Fruit fly (Drosophila melanogaster) ovary, adult (tissue): Measurements from ENCODE around the gene CG14662.

Experiments
- CG17801 ChIP-seq: fragments of 200-800 bp; optimal IDR thresholded peaks from 2 replicates; lab custom pipeline; 2019; ENCODE audit warnings: missing biosample characterization, mild to moderate bottlenecking, missing genetic modification characterization, moderate library complexity; ENCODE audit not compliant: partially characterized antibody

The CG14662 gene

dm6 chr3R:4992227-4992737, 8.2 kb upstream of the CG14662 start:
- TF ChIP-seq CG17801 (GFP tag; lab: Kevin White, UChicago) = no peak

DNA sequence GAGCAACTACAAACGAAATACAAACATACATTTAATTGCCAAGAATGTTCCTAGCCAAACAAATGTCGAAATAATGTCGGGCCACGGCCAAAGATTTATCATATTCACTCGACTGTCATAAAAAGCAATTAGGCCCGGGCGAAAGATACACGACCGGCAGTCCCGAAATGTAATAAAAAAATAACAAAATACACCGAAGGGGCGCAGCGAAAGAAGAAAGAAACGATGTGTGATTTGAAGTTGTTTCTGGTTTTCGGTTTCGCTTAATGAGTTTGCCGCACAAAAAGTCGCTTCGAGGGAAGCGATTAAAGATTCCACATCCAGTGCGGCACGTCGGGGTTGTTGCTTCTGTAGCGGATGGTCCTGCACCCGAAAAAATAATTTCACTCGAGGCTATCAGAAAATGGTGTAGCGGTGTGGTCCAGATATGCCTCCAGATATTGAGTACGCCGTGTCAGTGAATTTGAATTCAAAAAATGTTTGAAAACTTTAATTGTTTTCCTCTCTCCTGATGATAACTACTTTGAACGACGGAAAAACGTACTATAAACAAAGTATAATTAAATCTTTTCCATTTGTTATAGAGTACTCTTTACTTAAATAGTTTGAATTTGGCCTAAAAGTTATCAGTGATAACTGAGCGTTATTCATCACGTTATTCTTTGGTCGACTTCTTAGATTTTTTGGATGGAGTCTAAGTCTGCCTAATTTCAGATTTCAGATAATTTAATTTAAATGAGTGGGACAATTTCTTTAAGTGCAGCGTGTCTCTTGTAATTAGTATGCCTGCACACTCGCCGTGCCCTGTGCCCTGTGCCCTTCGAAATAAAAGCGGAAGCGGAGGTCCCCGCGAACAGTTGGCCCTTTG, 5.4 kb upstream of the CG14662 start:
- TF ChIP-seq CG17801 (GFP tag; lab: Kevin White, UChicago) = no peak

dm6 chr3R:4987408-4987807, 3.4 kb upstream of the CG14662 start:
- no peak for TF ChIP-seq CG17801 (GFP tag; lab: Kevin White, UChicago)

dm6 chr3R:4986666-4987065, 2.6 kb upstream of the CG14662 start:
- TF ChIP-seq CG17801 (GFP tag; lab: Kevin White, UChicago) = no peak

dm6 chr3R:4984688-4985087, 656 bp upstream of the CG14662 start:
- no peak for TF ChIP-seq CG17801 (GFP tag; lab: Kevin White, UChicago)

DNA sequence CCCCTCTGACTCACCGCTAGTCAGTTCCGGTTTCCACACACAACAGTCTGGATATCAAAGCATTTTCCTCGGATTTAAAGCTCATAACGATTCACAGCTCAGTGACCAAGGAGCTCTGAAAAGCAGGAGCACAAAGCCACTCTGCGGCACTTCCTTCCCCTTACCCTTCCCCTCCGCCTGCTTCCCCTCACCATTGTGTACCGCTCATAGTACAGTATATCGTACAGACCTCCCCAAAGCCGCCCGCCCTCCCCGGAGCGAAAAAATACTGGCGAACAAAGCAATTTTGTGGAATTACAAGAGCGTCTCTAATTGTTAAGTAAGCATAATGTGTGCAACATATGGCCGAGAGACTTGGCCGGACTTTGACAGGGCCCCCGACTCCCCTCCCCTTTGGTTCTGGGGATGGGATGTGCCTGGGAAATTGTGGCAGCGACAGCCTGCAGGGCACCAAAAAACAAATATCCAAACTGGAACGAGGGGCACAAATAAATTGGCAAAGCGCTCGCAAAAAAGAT, 2.9 kb downstream of the CG14662 start:
- no peak for TF ChIP-seq CG17801 (GFP tag; lab: Kevin White, UChicago)

DNA sequence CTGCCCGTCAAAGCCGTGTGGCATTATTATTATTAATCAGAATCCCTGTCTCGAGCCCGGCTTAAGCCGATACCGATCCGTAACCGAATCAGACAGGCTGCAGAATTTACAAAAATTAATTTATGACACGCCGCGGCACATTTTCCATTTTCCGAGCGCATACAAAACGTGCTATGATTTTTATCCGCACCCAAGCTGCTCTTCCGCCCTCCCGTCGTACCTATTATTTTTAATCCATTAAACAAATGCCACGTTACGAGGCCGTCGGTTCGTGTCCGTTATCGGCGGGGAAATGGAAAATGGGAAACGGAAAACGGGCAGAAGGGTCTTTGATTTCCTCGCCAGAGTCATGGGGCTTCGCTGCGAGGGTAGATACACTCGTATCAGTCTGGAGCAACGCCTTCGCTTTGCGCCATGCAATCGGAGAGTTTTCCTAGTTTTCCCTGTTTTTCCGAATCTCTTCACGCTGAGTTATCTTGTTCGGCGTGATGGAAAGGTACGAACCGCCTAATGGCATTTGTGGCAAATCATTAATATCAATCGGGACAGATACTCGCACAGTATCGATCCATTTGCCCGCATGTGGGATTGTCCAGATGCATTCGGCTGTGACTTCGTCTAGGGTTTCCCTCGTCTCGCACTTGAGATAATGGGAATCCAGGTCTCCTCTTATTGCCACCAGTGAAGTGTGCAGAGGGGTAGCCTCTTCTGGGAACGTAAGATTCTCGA, 3.8 kb downstream of the CG14662 start:
- no peak for TF ChIP-seq CG17801 (GFP tag; lab: Kevin White, UChicago)

DNA sequence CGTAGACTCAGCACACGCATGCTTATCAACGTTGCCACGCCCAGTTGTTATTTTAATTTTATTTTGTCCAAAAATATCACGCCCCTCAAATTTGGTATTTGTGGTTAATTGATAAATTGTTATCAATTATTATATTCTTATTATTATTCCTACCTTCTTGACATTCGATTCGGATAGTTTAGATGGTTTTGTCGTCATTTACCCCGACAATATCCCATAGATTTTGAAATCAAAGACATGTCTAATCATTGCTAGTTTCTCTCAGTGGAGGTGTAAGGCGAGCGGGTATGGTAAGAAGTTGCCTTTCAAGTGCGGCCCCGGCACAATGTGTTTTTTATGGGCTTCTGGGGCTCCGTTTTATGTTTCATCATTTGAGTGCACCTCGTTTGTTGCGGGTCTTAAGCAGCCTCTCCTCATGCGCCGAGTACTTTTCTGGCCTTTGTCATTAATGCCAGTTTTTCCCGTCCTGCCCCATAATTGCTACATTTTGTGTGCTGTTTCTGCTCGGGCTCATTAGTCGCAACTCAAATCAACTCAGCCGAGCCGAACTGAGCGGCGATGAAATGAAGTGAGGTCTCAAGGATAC, 4.8 kb downstream of the CG14662 start:
- TF ChIP-seq CG17801 (GFP tag; lab: Kevin White, UChicago) = no peak

- TF ChIP-seq CG17801 (GFP tag; lab: Kevin White, UChicago) = no peak
These were observed 5.6 kb downstream of the CG14662 start for dm6 chr3R:4978256-4979021.

dm6 chr3R:4975874-4976663, 8.0 kb downstream of the CG14662 start:
- no peak for TF ChIP-seq CG17801 (GFP tag; lab: Kevin White, UChicago)

dm6 chr3R:4975315-4975777, 8.7 kb downstream of the CG14662 start:
- TF ChIP-seq CG17801 (GFP tag; lab: Kevin White, UChicago) = no peak

- TF ChIP-seq CG17801 (GFP tag; lab: Kevin White, UChicago) = no peak
These were observed 9.3 kb downstream of the CG14662 start for dm6 chr3R:4974514-4975314.
